Worm (Caenorhabditis elegans) whole organism, L2 larva: ENCODE measurements around the gene pmk-3.

Experiments used
- lsy-2 ChIP-seq, 2 experiments: fragments of 150-350 bp in 1 of 2; sonication (generic microtip) in 1 of 2; optimal IDR thresholded peaks; 2 replicates each; lab custom pipeline; 2014 to 2017; ENCODE audit warnings: missing biosample characterization in 2 of 2, missing genetic modification characterization in 2 of 2
- skn-1 ChIP-seq: sonication (generic microtip); optimal IDR thresholded peaks from 2 replicates; lab custom pipeline; 2017; ENCODE audit warnings: missing biosample characterization, missing genetic modification characterization

- TF ChIP-seq lsy-2 (tag; optimal IDR thresholded peaks at IDR 0.05; lab: Kevin White, UChicago) (no peak), skn-1 (no peak)
Measured at ce11 chrIV:8118790-8119189, 20.2 kb upstream of the pmk-3 start, which contains the start of gene F42G8.8.
